Fruit fly (Drosophila melanogaster) whole organism, embryonic: ENCODE data around the gene Pcyt1.

Source experiments
- CG10366 ChIP-seq: fragments of 200-800 bp; sonication (Bioruptor generic); IDR thresholded peaks from 2 replicates; pipeline ENCODE4 v1.3.6; 2022; ENCODE audit warnings: missing biosample characterization, missing genetic modification characterization
- CG12769 ChIP-seq: fragments of 200-800 bp; sonication (Bioruptor generic); optimal IDR thresholded peaks from 2 replicates; lab custom pipeline; 2019; ENCODE audit warnings: missing biosample characterization, mild to moderate bottlenecking, missing genetic modification characterization, moderate library complexity
- CG13894 ChIP-seq: fragments of 200-800 bp; sonication (Bioruptor generic); optimal IDR thresholded peaks from 3 replicates; lab custom pipeline; 2018; ENCODE audit warnings: missing biosample characterization, mild to moderate bottlenecking, missing genetic modification characterization, moderate library complexity
- CG17186 ChIP-seq: fragments of 200-800 bp; sonication (Bioruptor generic); optimal IDR thresholded peaks from 3 replicates; lab custom pipeline; 2017; ENCODE audit warnings: missing biosample characterization, missing genetic modification reagents, missing genetic modification characterization
- CG17361 ChIP-seq: fragments of 200-800 bp; sonication (Bioruptor generic); IDR thresholded peaks from 3 replicates; pipeline ENCODE4 v1.3.6; 2022; ENCODE audit warnings: missing biosample characterization, missing genetic modification characterization
- CG17385 ChIP-seq: fragments of 200-800 bp; sonication (Bioruptor generic); optimal IDR thresholded peaks from 3 replicates; lab custom pipeline; 2018; ENCODE audit warnings: missing biosample characterization, mild to moderate bottlenecking, missing genetic modification characterization
- CG18262 ChIP-seq: fragments of 200-800 bp; optimal IDR thresholded peaks from 3 replicates; lab custom pipeline; 2019; ENCODE audit warnings: missing biosample characterization, mild to moderate bottlenecking, missing genetic modification characterization, moderate library complexity
- CG30020 ChIP-seq: fragments of 200-800 bp; optimal IDR thresholded peaks from 2 replicates; lab custom pipeline; 2019; ENCODE audit warnings: missing biosample characterization, mild to moderate bottlenecking, missing genetic modification characterization, moderate library complexity
- CG33557 ChIP-seq: fragments of 200-800 bp; sonication (Bioruptor generic); optimal IDR thresholded peaks from 2 replicates; lab custom pipeline; 2019; ENCODE audit warnings: missing biosample characterization, mild to moderate bottlenecking, missing genetic modification characterization, moderate library complexity
- CG7786 ChIP-seq: fragments of 200-800 bp; sonication (Bioruptor generic); optimal IDR thresholded peaks from 2 replicates; lab custom pipeline; 2016; ENCODE audit warnings: missing biosample characterization, missing genetic modification characterization
- CG8290 ChIP-seq, 3 experiments: fragments of 200-800 bp; sonication (Bioruptor generic); optimal IDR thresholded peaks; 2 replicates each; lab custom pipeline; 2016 to 2019; ENCODE audit warnings: missing biosample characterization in 3 of 3, missing genetic modification characterization in 3 of 3, mild to moderate bottlenecking in 2 of 3, moderate library complexity in 1 of 3
- CHES-1-like ChIP-seq: fragments of 200-800 bp; sonication (Bioruptor generic); optimal IDR thresholded peaks from 2 replicates; lab custom pipeline; 2016; ENCODE audit warnings: missing biosample characterization, missing genetic modification characterization
- Dll ChIP-seq: fragments of 200-800 bp; sonication (Bioruptor generic); IDR thresholded peaks from 4 replicates; pipeline ENCODE4 v1.3.6; 2022; ENCODE audit warnings: missing biosample characterization, missing genetic modification characterization; ENCODE audit not compliant: partially characterized antibody
- GATAe ChIP-seq: fragments of 200-800 bp; sonication (Bioruptor generic); conservative IDR thresholded peaks from 2 replicates; pipeline ENCODE4 v1.3.6; 2022; ENCODE audit warnings: missing biosample characterization, missing genetic modification characterization
- HHEX ChIP-seq: fragments of 200-800 bp; sonication (Bioruptor generic); optimal IDR thresholded peaks from 3 replicates; lab custom pipeline; 2017; ENCODE audit warnings: missing biosample characterization, mild to moderate bottlenecking, missing genetic modification characterization, missing genetic modification reagents
- HLH54F ChIP-seq: fragments of 200-800 bp; sonication (Bioruptor generic); optimal IDR thresholded peaks from 3 replicates; lab custom pipeline; 2016; ENCODE audit warnings: missing biosample characterization, missing genetic modification characterization
- Hmr ChIP-seq: fragments of 200-800 bp; sonication (Bioruptor generic); optimal IDR thresholded peaks from 3 replicates; lab custom pipeline; 2017; ENCODE audit warnings: mild to moderate bottlenecking, missing biosample characterization, missing genetic modification reagents, missing genetic modification characterization
- Max ChIP-seq: fragments of 200-800 bp; sonication (Bioruptor generic); optimal IDR thresholded peaks from 2 replicates; lab custom pipeline; 2016; ENCODE audit warnings: missing biosample characterization, mild to moderate bottlenecking, missing genetic modification characterization
- Med ChIP-seq: fragments of 200-800 bp; sonication (Bioruptor generic); peaks from one replicate; lab custom pipeline; 2016; ENCODE audit warnings: missing biosample characterization, missing genetic modification characterization, mild to moderate bottlenecking, inconsistent platforms, moderate library complexity
- NC2β ChIP-seq: fragments of 200-800 bp; sonication (Bioruptor generic); optimal IDR thresholded peaks from 2 replicates; lab custom pipeline; 2016; ENCODE audit warnings: missing biosample characterization, missing genetic modification characterization
- Pdp1 ChIP-seq, 2 experiments: fragments of 200-800 bp; sonication (Bioruptor generic); optimal IDR thresholded peaks; 3 replicates each; lab custom pipeline; 2016; ENCODE audit warnings: missing biosample characterization in 2 of 2, missing genetic modification characterization in 2 of 2, mild to moderate bottlenecking in 1 of 2, moderate library complexity in 1 of 2
- Ravus ChIP-seq: fragments of 200-800 bp; sonication (Bioruptor generic); IDR thresholded peaks from 2 replicates; pipeline ENCODE4 v1.3.6; 2022; ENCODE audit warnings: missing biosample characterization, missing genetic modification characterization
- Scr ChIP-seq: fragments of 200-800 bp; sonication (Bioruptor generic); IDR thresholded peaks from 2 replicates; pipeline ENCODE4 v1.3.6; 2022; ENCODE audit warnings: missing biosample characterization, missing genetic modification characterization; ENCODE audit not compliant: partially characterized antibody
- Sox102F ChIP-seq: fragments of 200-800 bp; sonication (Bioruptor generic); optimal IDR thresholded peaks from 2 replicates; lab custom pipeline; 2018; ENCODE audit warnings: missing biosample characterization, mild to moderate bottlenecking, missing genetic modification characterization, moderate library complexity
- Sry-β ChIP-seq: fragments of 200-800 bp; sonication (Bioruptor generic); optimal IDR thresholded peaks from 2 replicates; lab custom pipeline; 2018; ENCODE audit warnings: missing biosample characterization, mild to moderate bottlenecking, missing genetic modification characterization, moderate library complexity
- ac ChIP-seq: fragments of 200-800 bp; sonication (Bioruptor generic); optimal IDR thresholded peaks from 3 replicates; lab custom pipeline; 2017; ENCODE audit warnings: missing biosample characterization, mild to moderate bottlenecking, missing genetic modification characterization
- ap ChIP-seq: fragments of 200-800 bp; sonication (Bioruptor generic); IDR thresholded peaks from 2 replicates; pipeline ENCODE4 v1.3.6; 2022; ENCODE audit warnings: missing biosample characterization, missing genetic modification characterization
- bbx ChIP-seq: fragments of 200-800 bp; sonication (Bioruptor generic); IDR thresholded peaks from 2 replicates; pipeline ENCODE4 v1.3.6; 2022; ENCODE audit warnings: missing biosample characterization, missing genetic modification characterization; ENCODE audit not compliant: partially characterized antibody
- br ChIP-seq: fragments of >200 bp; optimal IDR thresholded peaks from 2 replicates; lab custom pipeline; 2017
- cato ChIP-seq: fragments of 200-800 bp; sonication (Bioruptor generic); optimal IDR thresholded peaks from 2 replicates; lab custom pipeline; 2016; ENCODE audit warnings: missing biosample characterization, missing genetic modification characterization, borderline replicate concordance
- crp ChIP-seq, 2 experiments: fragments of 200-800 bp; sonication (Bioruptor generic); optimal IDR thresholded peaks; 2 replicates in 1 of 2; 3 replicates in 1 of 2; lab custom pipeline; 2017; ENCODE audit warnings: missing biosample characterization in 2 of 2, missing genetic modification characterization in 2 of 2, mild to moderate bottlenecking in 1 of 2, moderate library complexity in 1 of 2
- da ChIP-seq: fragments of 200-800 bp; sonication (Bioruptor generic); optimal IDR thresholded peaks from 2 replicates; lab custom pipeline; 2016; ENCODE audit warnings: missing biosample characterization, missing genetic modification characterization
- eve ChIP-seq, 2 experiments: fragments of >200 bp; optimal IDR thresholded peaks; 2 replicates each; lab custom pipeline; 2017; ENCODE audit warnings: missing biosample characterization in 2 of 2, missing genetic modification characterization in 2 of 2
- gt ChIP-seq: fragments of 200-800 bp; sonication (Bioruptor generic); IDR thresholded peaks from 2 replicates; pipeline ENCODE4 v1.3.6; 2022; ENCODE audit warnings: missing biosample characterization, missing genetic modification characterization
- hb ChIP-seq: fragments of 200-800 bp; sonication (Bioruptor generic); IDR thresholded peaks from 3 replicates; pipeline ENCODE4 v1.3.6; 2022; ENCODE audit warnings: missing biosample characterization, missing genetic modification characterization; ENCODE audit not compliant: partially characterized antibody
- hbn ChIP-seq: fragments of 200-800 bp; sonication (Bioruptor generic); IDR thresholded peaks from 2 replicates; pipeline ENCODE4 v1.3.6; 2022; ENCODE audit warnings: missing biosample characterization, missing genetic modification characterization; ENCODE audit not compliant: partially characterized antibody
- jigr1 ChIP-seq: fragments of 200-800 bp; sonication (Bioruptor generic); IDR thresholded peaks from 3 replicates; pipeline ENCODE4 v1.3.6; 2022; ENCODE audit warnings: missing biosample characterization, missing genetic modification characterization
- kah ChIP-seq: fragments of 200-800 bp; sonication (Bioruptor generic); optimal IDR thresholded peaks from 2 replicates; lab custom pipeline; 2018; ENCODE audit warnings: missing biosample characterization, mild to moderate bottlenecking, missing genetic modification characterization
- lov ChIP-seq, 2 experiments: fragments of 200-800 bp in 1 of 2; fragments of >200 bp in 1 of 2; sonication (Bioruptor generic) in 1 of 2; IDR thresholded peaks in 1 of 2; optimal IDR thresholded peaks in 1 of 2; 2 replicates in 1 of 2; 3 replicates in 1 of 2; pipeline versions ENCODE4 v1.3.6 to Lab custom; 2017 to 2022; ENCODE audit warnings: missing biosample characterization in 1 of 2, missing genetic modification characterization in 1 of 2
- mam ChIP-seq: fragments of 200-800 bp; sonication (Bioruptor generic); optimal IDR thresholded peaks from 3 replicates; lab custom pipeline; 2016; ENCODE audit warnings: missing biosample characterization, missing genetic modification characterization
- nmo ChIP-seq: fragments of 200-800 bp; sonication (Bioruptor generic); optimal IDR thresholded peaks from 2 replicates; lab custom pipeline; 2018; ENCODE audit warnings: missing biosample characterization, mild to moderate bottlenecking, missing genetic modification characterization, moderate library complexity
- row ChIP-seq: fragments of 200-800 bp; sonication (Bioruptor generic); IDR thresholded peaks from 3 replicates; pipeline ENCODE4 v1.3.6; 2022; ENCODE audit warnings: missing biosample characterization, missing genetic modification characterization
- salm ChIP-seq: fragments of 200-800 bp; sonication (Bioruptor generic); optimal IDR thresholded peaks from 2 replicates; lab custom pipeline; 2018; ENCODE audit warnings: missing biosample characterization, mild to moderate bottlenecking, missing genetic modification characterization
- sd ChIP-seq: fragments of 200-800 bp; sonication (Bioruptor generic); optimal IDR thresholded peaks from 3 replicates; lab custom pipeline; 2018; ENCODE audit warnings: missing biosample characterization, mild to moderate bottlenecking, missing genetic modification characterization, moderate library complexity
- seq ChIP-seq: fragments of 200-800 bp; sonication (Bioruptor generic); IDR thresholded peaks from 2 replicates; pipeline ENCODE4 v1.3.6; 2022; ENCODE audit warnings: missing biosample characterization, missing genetic modification characterization
- stc ChIP-seq: fragments of 200-800 bp; sonication (Bioruptor generic); IDR thresholded peaks from 2 replicates; pipeline ENCODE4 v1.3.6; 2022; ENCODE audit warnings: missing biosample characterization, missing genetic modification characterization
- twi ChIP-seq: fragments of 200-800 bp; optimal IDR thresholded peaks from 2 replicates; lab custom pipeline; 2019; ENCODE audit warnings: missing biosample characterization, mild to moderate bottlenecking, missing genetic modification characterization, moderate library complexity
- zfh2 ChIP-seq: fragments of 200-800 bp; sonication (Bioruptor generic); optimal IDR thresholded peaks from 2 replicates; lab custom pipeline; 2016; ENCODE audit warnings: missing biosample characterization, missing genetic modification characterization

Pcyt1 gene

DNA sequence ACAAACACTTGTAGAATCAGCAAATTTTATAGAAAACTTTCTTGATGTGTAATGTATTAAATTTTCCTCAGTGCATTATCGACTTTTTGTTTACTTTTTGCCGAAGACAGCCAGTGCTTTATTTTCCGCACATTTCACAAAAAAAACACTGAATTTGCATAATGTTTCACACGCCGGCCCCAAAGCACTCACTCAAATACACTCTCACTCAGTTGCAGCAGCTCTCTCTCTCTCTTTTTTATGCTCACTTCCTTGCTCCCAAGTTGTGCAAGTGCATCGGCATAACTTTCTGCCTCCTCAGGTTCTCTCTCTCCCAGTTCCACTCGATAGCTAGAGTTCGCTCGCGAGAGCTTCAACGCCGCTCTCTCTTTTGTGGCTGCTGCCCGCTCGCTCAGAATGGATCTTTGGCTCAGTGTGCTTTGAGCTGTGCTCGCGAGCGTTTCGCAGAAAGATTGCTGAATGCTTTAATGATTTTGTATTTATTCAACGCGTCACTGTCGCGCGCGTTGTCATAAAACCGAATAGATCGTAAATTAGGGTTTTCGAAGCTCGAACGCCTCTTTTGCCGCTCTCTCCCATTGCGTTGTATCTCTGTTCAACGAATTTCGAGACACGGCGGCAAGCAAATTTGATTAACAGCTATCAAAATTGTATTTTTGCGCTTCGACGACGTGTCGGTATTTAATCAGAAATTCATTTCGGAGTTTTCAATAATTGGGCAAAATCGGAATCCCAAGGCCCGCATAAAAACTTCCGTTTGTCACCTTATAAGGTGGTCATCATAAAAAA, 40.6 kb downstream of the Pcyt1 start (continued):
- TF ChIP-seq GATAe (no peak), twi (no peak), CG17385 (GFP tag; lab: Kevin White, UChicago) (no peak), HHEX (GFP tag; lab: Kevin White, UChicago) (peak; percentile 46), ac (GFP tag; lab: Kevin White, UChicago) (no peak), CG12769 (tag; lab: Kevin White, UChicago) (no peak), Sry-β (GFP tag; lab: Kevin White, UChicago) (no peak), CG10366 (GFP tag; lab: Robert Waterston, UW) (no peak), stc (GFP tag; lab: Robert Waterston, UW) (no peak; the same call in 1 of the 2 replicates), Ravus (GFP tag; lab: Robert Waterston, UW) (no peak), nmo (no peak), hbn (GFP tag; lab: Robert Waterston, UW) (peak; percentile 58), cato (GFP tag; lab: Kevin White, UChicago) (no peak), CG13894 (tag; lab: Kevin White, UChicago) (peak; percentile 54), seq (GFP tag; lab: Robert Waterston, UW) (peak; percentile 30; the same call in 1 of the 2 replicates), Max (GFP tag; lab: Kevin White, UChicago) (no peak), CG17186 (GFP tag; lab: Kevin White, UChicago) (no peak), lov (optimal IDR thresholded peaks at IDR 0.05; lab: Kevin White, UChicago) (no peak), lov (GFP tag; IDR thresholded peaks at IDR 0.05; lab: Robert Waterston, UW) (0 out of 3 replicates have a peak, but pooled peaks have one; percentile 54), Dll (peak; percentile 70; the same call in 3 of the 4 replicates), zfh2 (no peak), bbx (GFP tag; lab: Robert Waterston, UW) (peak; percentile 67), Sox102F (GFP tag; lab: Kevin White, UChicago) (no peak), salm (tag; lab: Kevin White, UChicago) (no peak), CG18262 (tag; lab: Kevin White, UChicago) (no peak), CG33557 (GFP tag; lab: Kevin White, UChicago) (no peak), Scr (GFP tag; lab: Robert Waterston, UW) (peak; percentile 54), ap (GFP tag; lab: Robert Waterston, UW) (no peak), gt (GFP tag; lab: Robert Waterston, UW) (no peak), hb (GFP tag; lab: Robert Waterston, UW) (no peak), crp (GFP tag; optimal IDR thresholded peaks at IDR 0.05; lab: Kevin White, UChicago) (no peak), Hmr (GFP tag; lab: Kevin White, UChicago) (peak; percentile 24), mam (GFP tag; lab: Kevin White, UChicago) (no peak), jigr1 (GFP tag; lab: Robert Waterston, UW) (no peak), NC2β (GFP tag; lab: Kevin White, UChicago) (no peak), Med (GFP tag; lab: Kevin White, UChicago) (peak; percentile 81), HLH54F (GFP tag; lab: Kevin White, UChicago) (no peak), da (no peak), CG7786 (no peak), kah (peak; percentile 33), CHES-1-like (GFP tag; lab: Kevin White, UChicago) (no peak), sd (tag; lab: Kevin White, UChicago) (peak; percentile 76), eve (GFP tag; optimal IDR thresholded peaks at IDR 0.05; lab: Kevin White, UChicago) (no peak), br (lab: Kevin White, UChicago) (no peak), CG30020 (tag; lab: Kevin White, UChicago) (no peak), row (no peak), Pdp1 (GFP tag; optimal IDR thresholded peaks at IDR 0.05; lab: Kevin White, UChicago) (peak in 1 of 2 experiments; percentile 78), CG8290 (GFP tag; optimal IDR thresholded peaks at IDR 0.05; lab: Kevin White, UChicago) (no peak), CG8290 (tag; optimal IDR thresholded peaks at IDR 0.05; lab: Kevin White, UChicago) (peak in 1 of 2 experiments; percentile 37), CG17361 (GFP tag; lab: Robert Waterston, UW) (no peak)
